Worm (Caenorhabditis elegans): Measurements from ENCODE around the gene pcs-1.

The pcs-1 gene

DNA sequence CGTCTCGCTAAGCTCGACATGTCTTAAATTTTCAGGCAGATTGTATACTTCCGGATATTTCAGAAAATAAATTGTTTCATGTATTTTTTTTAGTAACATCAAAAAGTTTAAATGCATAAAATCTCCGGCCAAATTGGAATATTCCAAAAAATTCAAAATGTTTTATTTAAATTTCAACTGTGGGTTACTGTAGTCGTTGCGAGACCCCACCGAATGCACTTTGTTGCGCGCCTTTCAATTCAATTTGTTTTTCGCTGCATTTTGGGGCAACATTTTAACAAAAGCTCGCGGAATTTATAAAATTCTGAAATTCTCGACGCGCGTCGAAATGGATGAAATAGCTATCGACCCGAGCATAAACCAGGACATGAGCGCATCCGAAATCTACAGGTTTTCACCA, 4.6 kb downstream of the pcs-1 start, which contains the start of gene F54D5.2:
F54D5.2 (plus strand) TSS at position 237 of the 400 bp plus-strand sequence.
- no peak for TF ChIP-seq hmg-4 (GFP tag; optimal IDR thresholded peaks at IDR 0.05)
- no peak for TF ChIP-seq hnd-1 (tag; optimal IDR thresholded peaks at IDR 0.05)

- no peak for TF ChIP-seq ama-1 (optimal IDR thresholded peaks at IDR 0.05)
- no peak for TF ChIP-seq hnd-1 (tag; optimal IDR thresholded peaks at IDR 0.05)
- no peak for TF ChIP-seq ceh-13 (GFP tag; optimal IDR thresholded peaks at IDR 0.05)
- TF ChIP-seq B0310.2 (tag; optimal IDR thresholded peaks at IDR 0.05): no peak
- no peak for TF ChIP-seq hmg-4 (GFP tag; optimal IDR thresholded peaks at IDR 0.05)
- no peak for TF ChIP-seq flt-1 (GFP tag; IDR thresholded peaks at IDR 0.05)
- TF ChIP-seq tra-4 (tag; optimal IDR thresholded peaks at IDR 0.05): no peak
- TF ChIP-seq scrt-1 (GFP tag; IDR thresholded peaks at IDR 0.05): no peak
- no peak for TF ChIP-seq F13C5.2 (tag; optimal IDR thresholded peaks at IDR 0.05)
- no peak for TF ChIP-seq aly-1 (tag; optimal IDR thresholded peaks at IDR 0.05)
- TF ChIP-seq hmbx-1 (tag; optimal IDR thresholded peaks at IDR 0.05): no peak
- TF ChIP-seq sea-1 (GFP tag; conservative IDR thresholded peaks at IDR 0.05): no peak
Observed at ce11 chrII:11571260-11571854, 6.2 kb downstream of the pcs-1 start, which contains the start of gene F54D5.3. TSS of gene F54D5.3 (plus strand) at chrII:11571805.

DNA sequence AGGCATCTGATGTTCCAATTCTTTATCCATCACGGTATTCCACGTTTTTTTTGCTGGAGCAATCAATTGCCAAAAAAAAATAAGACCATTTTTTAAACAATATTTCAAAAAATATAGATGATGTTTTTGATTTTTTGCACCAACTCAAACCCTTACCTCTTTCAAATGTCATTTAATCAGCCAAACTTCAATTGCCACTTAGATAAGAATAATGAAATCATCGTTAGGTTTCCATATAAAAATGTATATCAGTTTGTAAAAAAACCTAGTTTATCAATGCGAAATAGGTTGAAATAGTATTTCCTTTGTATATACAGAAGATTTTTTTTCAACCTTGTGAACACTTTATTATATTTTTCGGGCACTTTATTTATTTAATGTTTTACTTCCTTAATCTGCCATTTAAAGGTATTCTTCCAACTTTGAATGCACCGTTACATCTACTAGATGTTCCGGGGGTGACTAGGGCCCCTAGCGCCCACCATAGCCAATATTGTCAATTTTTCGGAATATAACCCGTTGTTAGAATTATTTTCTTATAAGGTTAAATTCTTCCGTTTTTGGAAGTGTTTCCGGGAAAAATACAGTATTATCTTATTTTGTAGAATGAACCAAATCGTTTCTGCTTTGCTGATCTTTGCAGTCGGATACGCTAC, 8.2 kb downstream of the pcs-1 start, which contains the start of the genes F54D5.23 and F54D5.4:
F54D5.23 (minus strand) TSS at position 75 of the 656 bp plus-strand sequence.
F54D5.4 (plus strand) TSS at position 606 of the 656 bp plus-strand sequence.
- TF ChIP-seq tbx-37 (GFP tag; conservative IDR thresholded peaks at IDR 0.05) (no peak), pes-1 (GFP tag; IDR thresholded peaks at IDR 0.05) (no peak), tra-4 (tag; optimal IDR thresholded peaks at IDR 0.05) (no peak), ceh-36 (tag; optimal IDR thresholded peaks at IDR 0.05) (no peak), F13C5.2 (tag; optimal IDR thresholded peaks at IDR 0.05) (no peak), flt-1 (GFP tag; IDR thresholded peaks at IDR 0.05) (no peak), ama-1 (optimal IDR thresholded peaks at IDR 0.05) (no peak), sea-1 (GFP tag; conservative IDR thresholded peaks at IDR 0.05) (no peak), scrt-1 (GFP tag; IDR thresholded peaks at IDR 0.05) (no peak), hnd-1 (tag; optimal IDR thresholded peaks at IDR 0.05) (no peak), hmbx-1 (tag; optimal IDR thresholded peaks at IDR 0.05) (no peak), hmg-4 (GFP tag; optimal IDR thresholded peaks at IDR 0.05) (no peak), aly-1 (tag; optimal IDR thresholded peaks at IDR 0.05) (no peak), ets-7 (tag; optimal IDR thresholded peaks at IDR 0.05) (no peak), ceh-13 (GFP tag; optimal IDR thresholded peaks at IDR 0.05) (no peak), tbx-11 (GFP tag; IDR thresholded peaks at IDR 0.05) (no peak), B0310.2 (tag; optimal IDR thresholded peaks at IDR 0.05) (no peak)

DNA sequence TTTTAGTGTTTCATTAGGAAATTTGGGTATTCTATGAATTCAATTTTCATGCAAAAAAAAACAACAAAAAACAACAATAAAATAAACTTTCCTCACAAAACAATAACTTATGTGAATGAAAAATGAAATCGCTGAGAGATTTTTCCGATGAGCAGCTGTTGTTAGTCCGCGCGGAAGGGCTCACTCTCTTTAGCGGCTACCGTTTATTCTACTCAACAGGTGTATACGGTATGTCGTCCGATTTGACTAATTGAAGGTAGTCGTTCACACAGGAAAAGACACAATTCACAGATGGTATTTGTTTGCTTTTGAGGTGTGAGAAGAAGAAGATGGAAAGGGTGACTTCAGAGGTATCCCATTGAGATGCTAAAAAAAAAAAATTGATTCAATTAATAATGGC, 8.9 kb downstream of the pcs-1 start:
- TF ChIP-seq ama-1 (optimal IDR thresholded peaks at IDR 0.05) (no peak), hnd-1 (tag; optimal IDR thresholded peaks at IDR 0.05) (no peak), scrt-1 (GFP tag; IDR thresholded peaks at IDR 0.05) (no peak), B0310.2 (tag; optimal IDR thresholded peaks at IDR 0.05) (no peak), tbx-11 (GFP tag; IDR thresholded peaks at IDR 0.05) (no peak), pes-1 (GFP tag; IDR thresholded peaks at IDR 0.05) (no peak), hmbx-1 (tag; optimal IDR thresholded peaks at IDR 0.05) (no peak), ets-7 (tag; optimal IDR thresholded peaks at IDR 0.05) (no peak), aly-1 (tag; optimal IDR thresholded peaks at IDR 0.05) (no peak), tra-4 (tag; optimal IDR thresholded peaks at IDR 0.05) (no peak), ceh-36 (tag; optimal IDR thresholded peaks at IDR 0.05) (no peak), flt-1 (GFP tag; IDR thresholded peaks at IDR 0.05) (no peak), F13C5.2 (tag; optimal IDR thresholded peaks at IDR 0.05) (no peak)

DNA sequence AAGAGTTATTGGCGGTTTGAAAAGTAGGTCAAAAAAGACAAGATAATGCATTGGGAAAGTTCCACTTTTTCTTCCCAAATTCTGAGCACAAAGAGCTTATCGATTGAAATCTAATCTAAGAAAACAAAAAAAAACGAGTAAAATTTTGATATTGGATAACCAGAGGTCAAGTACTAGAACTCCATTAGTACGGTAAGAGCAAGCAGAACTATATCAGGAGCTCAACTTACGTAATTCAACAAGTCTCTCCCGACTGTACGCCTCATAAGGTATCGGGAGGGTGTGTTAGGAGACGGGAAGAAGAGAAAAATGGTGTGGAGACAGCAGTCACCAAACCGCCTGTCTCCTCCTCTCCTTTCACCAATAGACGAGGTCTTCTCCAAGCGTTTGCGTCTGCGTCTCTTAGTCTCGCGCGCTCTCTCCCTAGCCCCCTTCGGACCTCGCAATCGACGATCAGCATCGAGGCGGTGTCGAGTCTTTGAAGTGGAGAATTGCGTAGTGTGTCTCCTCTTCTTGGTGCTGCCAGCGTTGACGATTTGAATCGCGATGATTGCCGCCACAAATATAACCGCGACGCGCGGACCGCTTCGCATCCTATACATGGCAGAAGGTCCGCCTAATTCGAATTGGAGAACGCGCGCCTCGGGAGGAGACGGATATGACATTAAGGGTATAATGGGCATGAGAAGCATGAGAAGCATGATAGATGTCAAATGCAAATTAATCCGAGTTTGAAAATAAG, 10.4 kb downstream of the pcs-1 start, which contains the start of gene F54D5.5:
F54D5.5 (minus strand) TSS at position 51 of the 742 bp plus-strand sequence.
- TF ChIP-seq sea-1 (GFP tag; conservative IDR thresholded peaks at IDR 0.05) (0 out of 2 replicates have a peak, but pooled peaks have one; percentile 38), hmg-4 (GFP tag; optimal IDR thresholded peaks at IDR 0.05) (peak; percentile 87), ceh-13 (GFP tag; optimal IDR thresholded peaks at IDR 0.05) (no peak), hnd-1 (tag; optimal IDR thresholded peaks at IDR 0.05) (no peak), tbx-11 (GFP tag; IDR thresholded peaks at IDR 0.05) (0 out of 2 replicates have a peak, but pooled peaks have one; percentile 49), pes-1 (GFP tag; IDR thresholded peaks at IDR 0.05) (0 out of 2 replicates have a peak, but pooled peaks have one; percentile 18), tbx-37 (GFP tag; conservative IDR thresholded peaks at IDR 0.05) (no peak), F13C5.2 (tag; optimal IDR thresholded peaks at IDR 0.05) (peak; percentile 16), flt-1 (GFP tag; IDR thresholded peaks at IDR 0.05) (peak; percentile 27; the same call in 1 of the 2 replicates)

ce11 chrII:11564127-11564526, 13.4 kb downstream of the pcs-1 start, which contains the start of gene F54D5.15:
TSS of gene F54D5.15 (minus strand) at chrII:11564227.
- no peak for TF ChIP-seq hmbx-1 (tag; optimal IDR thresholded peaks at IDR 0.05)
- TF ChIP-seq ama-1 (optimal IDR thresholded peaks at IDR 0.05): no peak
- no peak for TF ChIP-seq B0310.2 (tag; optimal IDR thresholded peaks at IDR 0.05)
- TF ChIP-seq ceh-36 (tag; optimal IDR thresholded peaks at IDR 0.05): no peak

ce11 chrII:11556338-11556737, 21.2 kb downstream of the pcs-1 start, which contains the start of gene F54D5.17:
TSS of gene F54D5.17 (plus strand) at chrII:11556638.
- TF ChIP-seq tra-4 (tag; optimal IDR thresholded peaks at IDR 0.05): no peak
- no peak for TF ChIP-seq tbx-11 (GFP tag; IDR thresholded peaks at IDR 0.05)
- TF ChIP-seq ets-7 (tag; optimal IDR thresholded peaks at IDR 0.05): no peak
- TF ChIP-seq aly-1 (tag; optimal IDR thresholded peaks at IDR 0.05): no peak
- no peak for TF ChIP-seq hmbx-1 (tag; optimal IDR thresholded peaks at IDR 0.05)
